Worm (Caenorhabditis elegans): Measurements from ENCODE around the gene ptrn-1.

The ptrn-1 gene

DNA sequence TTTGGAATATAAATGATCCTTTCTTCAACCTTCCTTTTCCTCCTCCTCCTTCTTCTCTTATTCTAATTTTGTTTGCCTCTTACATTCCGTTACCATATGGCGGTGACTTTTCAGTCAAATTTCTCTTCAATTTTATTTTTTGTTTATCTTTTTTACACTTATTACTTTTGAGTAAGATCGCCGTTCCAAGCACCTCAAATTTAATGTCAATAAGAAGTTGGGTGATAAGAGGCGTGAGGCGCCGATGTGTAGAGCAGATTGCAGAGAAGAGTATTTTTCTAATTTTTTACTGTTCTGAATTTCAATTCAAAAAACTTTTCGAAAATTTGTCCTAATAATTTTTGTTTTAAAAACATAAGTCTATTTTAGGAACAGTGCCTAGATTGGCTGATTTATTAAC lies 35.6 kb downstream of the ptrn-1 start:
- no peak for TF ChIP-seq fos-1 (tag; optimal IDR thresholded peaks at IDR 0.05)
- TF ChIP-seq lir-3 (tag; optimal IDR thresholded peaks at IDR 0.05; ENCODE audit: poor library complexity): no peak
- no peak for TF ChIP-seq aha-1 (tag; optimal IDR thresholded peaks at IDR 0.05)
- TF ChIP-seq elt-3 (tag; optimal IDR thresholded peaks at IDR 0.05): no peak

- TF ChIP-seq lin-14 (GFP tag; optimal IDR thresholded peaks at IDR 0.05) (peak; percentile 28), fkh-4 (tag; optimal IDR thresholded peaks at IDR 0.05; ENCODE audit: borderline replicate concordance) (no peak), nhr-85 (tag) (peak; percentile 67), snu-23 (GFP tag; optimal IDR thresholded peaks at IDR 0.05) (peak; percentile 12), blmp-1 (tag; optimal IDR thresholded peaks at IDR 0.05) (peak; percentile 92), mdl-1 (tag; optimal IDR thresholded peaks at IDR 0.05) (no peak)
These were observed 36.5 kb downstream of the ptrn-1 start for ce11 chrX:16993524-16993923.

- no peak for TF ChIP-seq ztf-4 (tag; optimal IDR thresholded peaks at IDR 0.05)
- TF ChIP-seq snu-23 (GFP tag; optimal IDR thresholded peaks at IDR 0.05): peak; percentile 5
- TF ChIP-seq nhr-47 (tag; optimal IDR thresholded peaks at IDR 0.05): peak; percentile 41
- peak; percentile 89 for TF ChIP-seq lin-14 (GFP tag; optimal IDR thresholded peaks at IDR 0.05)
- TF ChIP-seq tbx-2 (tag; optimal IDR thresholded peaks at IDR 0.05): peak; percentile 71
- no peak for TF ChIP-seq fos-1 (tag; optimal IDR thresholded peaks at IDR 0.05)
- peak; percentile 43 for TF ChIP-seq zag-1 (tag; optimal IDR thresholded peaks at IDR 0.05)
- TF ChIP-seq lsy-2 (tag; optimal IDR thresholded peaks at IDR 0.05): peak in 1 of 2 experiments; percentile 11
- TF ChIP-seq ces-1 (GFP tag; optimal IDR thresholded peaks at IDR 0.05): peak; percentile 78
- peak in 1 of 3 experiments; percentile 6 for TF ChIP-seq ceh-82 (tag; optimal IDR thresholded peaks at IDR 0.05)
- peak in 1 of 2 experiments; percentile 44 for TF ChIP-seq ztf-11 (tag; optimal IDR thresholded peaks at IDR 0.05)
- peak; percentile 9 for TF ChIP-seq blmp-1 (tag; optimal IDR thresholded peaks at IDR 0.05)
- no peak for TF ChIP-seq unc-130 (tag; optimal IDR thresholded peaks at IDR 0.05)
These were observed 38.6 kb downstream of the ptrn-1 start for ce11 chrX:16991437-16991836.

DNA sequence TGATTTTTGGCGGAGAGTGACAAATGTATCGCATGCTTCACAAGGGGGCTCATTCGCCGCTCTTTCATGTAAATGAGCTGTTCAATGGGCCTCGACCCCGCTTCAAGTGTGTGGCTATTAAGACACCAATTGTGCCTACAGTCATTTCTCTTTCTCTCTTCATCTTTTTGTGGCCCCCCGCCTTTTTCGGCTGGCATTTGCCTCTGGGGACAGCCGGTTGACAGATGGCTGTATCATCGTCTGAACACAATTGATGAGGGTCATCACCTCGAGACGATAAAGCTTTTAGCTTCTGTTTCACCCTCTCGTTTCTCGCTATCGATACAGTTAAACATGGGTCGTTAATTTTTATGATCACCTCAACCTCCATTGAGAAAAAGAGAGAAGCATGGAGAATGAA lies 41.7 kb downstream of the ptrn-1 start:
- TF ChIP-seq mab-9 (GFP tag; IDR thresholded peaks at IDR 0.05) (0 out of 2 replicates have a peak, but pooled peaks have one; percentile 22), ztf-11 (tag; optimal IDR thresholded peaks at IDR 0.05) (peak in 1 of 2 experiments; percentile 54), irx-1 (tag; optimal IDR thresholded peaks at IDR 0.05) (no peak), lin-14 (GFP tag; optimal IDR thresholded peaks at IDR 0.05) (peak; percentile 1), vab-15 (tag; optimal IDR thresholded peaks at IDR 0.05) (no peak), lin-39 (tag; optimal IDR thresholded peaks at IDR 0.05) (no peak)

ce11 chrX:16978308-16978707 lies 51.7 kb downstream of the ptrn-1 start, which contains the start of gene mbl-1:
mbl-1 (plus strand) TSS chrX:16978608.
- TF ChIP-seq ama-1 (optimal IDR thresholded peaks at IDR 0.05) (no peak), efl-1 (optimal IDR thresholded peaks at IDR 0.05) (no peak), efl-1 (GFP tag; optimal IDR thresholded peaks at IDR 0.05 in 1 of 2) (peak in 1 of 2 experiments; percentile 2), ceh-63 (GFP tag; optimal IDR thresholded peaks at IDR 0.05) (no peak)

DNA sequence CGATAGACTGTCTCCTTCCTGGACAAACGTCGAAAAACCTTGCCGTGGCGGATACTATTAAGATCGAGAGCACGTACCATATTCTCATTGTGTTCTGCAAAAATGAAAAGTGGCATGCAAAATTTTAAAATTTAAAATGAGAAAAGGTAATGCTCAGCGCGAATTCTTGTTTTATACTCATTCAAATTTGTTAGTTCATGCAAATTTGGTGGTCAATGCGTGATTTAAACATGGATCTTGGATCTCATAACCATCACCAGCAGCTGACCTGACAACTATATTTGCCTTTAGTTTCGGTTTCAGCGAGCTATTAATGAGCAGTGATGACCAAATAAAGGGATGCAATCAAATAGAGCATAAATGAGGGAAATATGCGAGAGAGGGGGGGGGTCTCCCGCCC lies 54.0 kb downstream of the ptrn-1 start, which contains the start of gene F52G3.5:
Gene F52G3.5 (minus strand): TSS at position 101 of the 400 bp plus-strand sequence.
- TF ChIP-seq nhr-237 (tag; optimal IDR thresholded peaks at IDR 0.05): no peak
- TF ChIP-seq elt-2 (tag; optimal IDR thresholded peaks at IDR 0.05): no peak
- no peak for TF ChIP-seq nhr-19 (GFP tag; conservative IDR thresholded peaks at IDR 0.05)
- TF ChIP-seq nhr-28 (tag; optimal IDR thresholded peaks at IDR 0.05): no peak
- no peak for TF ChIP-seq lin-14 (GFP tag; optimal IDR thresholded peaks at IDR 0.05)
- TF ChIP-seq fkh-10 (GFP tag; optimal IDR thresholded peaks at IDR 0.05): no peak
- no peak for TF ChIP-seq nhr-77 (tag; optimal IDR thresholded peaks at IDR 0.05)
- no peak for TF ChIP-seq C16A3.4 (tag; optimal IDR thresholded peaks at IDR 0.05)
- no peak for TF ChIP-seq pax-3 (tag; optimal IDR thresholded peaks at IDR 0.05)
- no peak for TF ChIP-seq nhr-76 (tag; optimal IDR thresholded peaks at IDR 0.05)
- TF ChIP-seq sptf-1 (tag; optimal IDR thresholded peaks at IDR 0.05): no peak
- TF ChIP-seq ceh-8 (GFP tag; optimal IDR thresholded peaks at IDR 0.05): no peak
- TF ChIP-seq egl-13 (tag; optimal IDR thresholded peaks at IDR 0.05): no peak
- no peak for TF ChIP-seq sox-4 (tag; optimal IDR thresholded peaks at IDR 0.05)
- no peak for TF ChIP-seq ama-1 (optimal IDR thresholded peaks at IDR 0.05)
- no peak for TF ChIP-seq lin-13 (GFP tag; optimal IDR thresholded peaks at IDR 0.05)

Measured in whole organism, L1 larva.